Worm (Caenorhabditis elegans): ENCODE data around the gene F46B3.15.

ce11 chrV:20606617-20607016, 26.9 kb downstream of the F46B3.15 start, which contains the start of gene F46B3.23:
- TF ChIP-seq tag-97 (GFP tag; IDR thresholded peaks at IDR 0.05), result no peak
- TF ChIP-seq unc-62 (GFP tag; optimal IDR thresholded peaks at IDR 0.05 in 1 of 2), result no peak
- no peak for TF ChIP-seq unc-62 (tag; optimal IDR thresholded peaks at IDR 0.05)
- TF ChIP-seq daf-8 (GFP tag; IDR thresholded peaks at IDR 0.05), result no peak
- TF ChIP-seq snpc-4 (tag; optimal IDR thresholded peaks at IDR 0.05), result no peak
- no peak for TF ChIP-seq dpl-1 (GFP tag; optimal IDR thresholded peaks at IDR 0.05)
- no peak for TF ChIP-seq unc-39 (tag; optimal IDR thresholded peaks at IDR 0.05)
- TF ChIP-seq lsy-2 (tag; optimal IDR thresholded peaks at IDR 0.05), result no peak
- no peak for TF ChIP-seq daf-12 (tag; optimal IDR thresholded peaks at IDR 0.05)
